Worm (Caenorhabditis elegans): ENCODE data around the gene ZC504.1.

- TF ChIP-seq F13H6.1 (tag; optimal IDR thresholded peaks at IDR 0.05) (no peak), sem-4 (tag; optimal IDR thresholded peaks at IDR 0.05) (no peak), nhr-12 (tag; optimal IDR thresholded peaks at IDR 0.05) (no peak)
Measured at ce11 chrX:10446982-10447381, 40.0 kb downstream of the ZC504.1 start, which contains the start of gene C39B10.5.

Data from whole organism, L2 larva.